Worm (Caenorhabditis elegans) whole organism, L4 larva: Measurements from ENCODE around the gene F28C1.3.

Source experiments
- F49E8.2 ChIP-seq: sonication (generic microtip); optimal IDR thresholded peaks from 2 replicates; lab custom pipeline; 2016; ENCODE audit warnings: missing compliant biosample characterization, mild to moderate bottlenecking, missing genetic modification characterization, borderline replicate concordance
- ama-1 ChIP-seq: fragments of 150-350 bp; optimal IDR thresholded peaks from 2 replicates; lab custom pipeline; 2014; ENCODE audit warnings: inconsistent platforms, mixed read lengths
- dpl-1 ChIP-seq: fragments of 150-350 bp; optimal IDR thresholded peaks from 2 replicates; lab custom pipeline; 2014; ENCODE audit warnings: missing biosample characterization, missing genetic modification reagents, missing genetic modification characterization
- lin-13 ChIP-seq: fragments of 150-350 bp; optimal IDR thresholded peaks from 2 replicates; lab custom pipeline; 2014; ENCODE audit warnings: missing biosample characterization, missing genetic modification reagents, missing genetic modification characterization
- mep-1 ChIP-seq: fragments of 150-350 bp; sonication (generic microtip); optimal IDR thresholded peaks from 3 replicates; lab custom pipeline; 2014; ENCODE audit warnings: missing biosample characterization, missing genetic modification characterization
- pqm-1 ChIP-seq: sonication (generic microtip); optimal IDR thresholded peaks from 2 replicates; lab custom pipeline; 2017; ENCODE audit warnings: missing biosample characterization, missing genetic modification characterization
- saeg-2 ChIP-seq: fragments of 200-800 bp; sonication (Bioruptor generic); IDR thresholded peaks from 2 replicates; pipeline ENCODE4 v1.3.6; 2022; ENCODE audit warnings: missing genetic modification reagents, missing genetic modification characterization, missing compliant biosample characterization
- snpc-4 ChIP-seq: fragments of 150-350 bp; optimal IDR thresholded peaks from 2 replicates; lab custom pipeline; 2014; ENCODE audit warnings: missing biosample characterization, missing genetic modification characterization

ce11 chrV:12512773-12513172 lies 44.3 kb downstream of the F28C1.3 start, which contains the start of the genes T28H10.2 and lgmn-1:
- TF ChIP-seq pqm-1 (tag; lab: Kevin White, UChicago) (peak; percentile 94), snpc-4 (no peak), F49E8.2 (tag; lab: Kevin White, UChicago) (no peak), mep-1 (tag; lab: Kevin White, UChicago) (peak; percentile 21), dpl-1 (GFP tag; lab: Kevin White, UChicago) (no peak), lin-13 (GFP tag; lab: Kevin White, UChicago) (no peak), ama-1 (no peak), saeg-2 (GFP tag; lab: Robert Waterston, UW) (no peak)
